Fruit fly (Drosophila melanogaster) whole organism, embryonic: Measurements from ENCODE around the gene Fit2.
A peak's percentile ranks its signal among the peaks of the same experiment; 100 is the strongest.

Experiments used
- Aef1 ChIP-seq: fragments of 200-800 bp; sonication (Bioruptor generic); IDR thresholded peaks from 3 replicates; pipeline ENCODE4 v1.3.6; 2022; ENCODE audit warnings: missing biosample characterization, missing genetic modification characterization
- CG1024 ChIP-seq: fragments of 200-800 bp; sonication (Bioruptor generic); IDR thresholded peaks from 2 replicates; pipeline ENCODE4 v1.3.6; 2022; ENCODE audit warnings: missing biosample characterization, missing genetic modification characterization
- CG10366 ChIP-seq: fragments of 200-800 bp; sonication (Bioruptor generic); IDR thresholded peaks from 2 replicates; pipeline ENCODE4 v1.3.6; 2022; ENCODE audit warnings: missing biosample characterization, missing genetic modification characterization
- CG11247 ChIP-seq: fragments of 200-800 bp; sonication (Bioruptor generic); IDR thresholded peaks from 2 replicates; pipeline ENCODE4 v1.3.6; 2022; ENCODE audit warnings: missing biosample characterization, missing genetic modification characterization
- CG11696 ChIP-seq: fragments of 200-800 bp; sonication (Bioruptor generic); IDR thresholded peaks from 2 replicates; pipeline ENCODE4 v1.3.6; 2022; ENCODE audit warnings: missing biosample characterization, missing genetic modification characterization
- CG1233 ChIP-seq: fragments of 200-800 bp; sonication (Bioruptor generic); optimal IDR thresholded peaks from 4 replicates; lab custom pipeline; 2018; ENCODE audit warnings: missing biosample characterization, mild to moderate bottlenecking, missing genetic modification characterization
- CG12659 ChIP-seq: fragments of 200-800 bp; sonication (Bioruptor generic); optimal IDR thresholded peaks from 3 replicates; lab custom pipeline; 2017; ENCODE audit warnings: mild to moderate bottlenecking, missing biosample characterization, missing genetic modification reagents, missing genetic modification characterization
- CG13624 ChIP-seq: fragments of 200-800 bp; sonication (Bioruptor generic); optimal IDR thresholded peaks from 2 replicates; lab custom pipeline; 2016; ENCODE audit warnings: missing biosample characterization, missing genetic modification characterization
- CG13894 ChIP-seq: fragments of 200-800 bp; sonication (Bioruptor generic); optimal IDR thresholded peaks from 3 replicates; lab custom pipeline; 2018; ENCODE audit warnings: missing biosample characterization, mild to moderate bottlenecking, missing genetic modification characterization, moderate library complexity
- CG14710 ChIP-seq: fragments of 200-800 bp; sonication (Bioruptor generic); optimal IDR thresholded peaks from 3 replicates; lab custom pipeline; 2019; ENCODE audit warnings: missing biosample characterization, mild to moderate bottlenecking, missing genetic modification characterization, moderate library complexity
- CG14860 ChIP-seq: fragments of 200-800 bp; sonication (Bioruptor generic); IDR thresholded peaks from 3 replicates; pipeline ENCODE4 v1.3.6; 2022; ENCODE audit warnings: missing biosample characterization, missing genetic modification characterization; ENCODE audit not compliant: partially characterized antibody
- CG15514 ChIP-seq: fragments of 200-800 bp; sonication (Bioruptor generic); optimal IDR thresholded peaks from 3 replicates; lab custom pipeline; 2017; ENCODE audit warnings: missing biosample characterization, missing genetic modification characterization, mild to moderate bottlenecking, moderate library complexity, missing genetic modification reagents
- CG15696 ChIP-seq: fragments of 200-800 bp; sonication (Bioruptor generic); optimal IDR thresholded peaks from 2 replicates; lab custom pipeline; 2019; ENCODE audit warnings: missing biosample characterization, mild to moderate bottlenecking, missing genetic modification characterization, moderate library complexity
- CG16813 ChIP-seq: fragments of 200-800 bp; sonication (Bioruptor generic); IDR thresholded peaks from 3 replicates; pipeline ENCODE4 v1.3.6; 2022; ENCODE audit warnings: missing biosample characterization, missing genetic modification characterization; ENCODE audit not compliant: partially characterized antibody
- CG17186 ChIP-seq: fragments of 200-800 bp; sonication (Bioruptor generic); optimal IDR thresholded peaks from 3 replicates; lab custom pipeline; 2017; ENCODE audit warnings: missing biosample characterization, missing genetic modification reagents, missing genetic modification characterization
- CG18476 ChIP-seq: fragments of 200-800 bp; sonication (Bioruptor generic); optimal IDR thresholded peaks from 2 replicates; lab custom pipeline; 2016; ENCODE audit warnings: missing biosample characterization, mild to moderate bottlenecking, missing genetic modification characterization
- CG18599 ChIP-seq: fragments of 200-800 bp; sonication (Bioruptor generic); optimal IDR thresholded peaks from 3 replicates; lab custom pipeline; 2017; ENCODE audit warnings: missing biosample characterization, missing genetic modification characterization, mild to moderate bottlenecking, moderate library complexity, missing genetic modification reagents
- CG3838 ChIP-seq: fragments of 200-800 bp; sonication (Bioruptor generic); optimal IDR thresholded peaks from 3 replicates; lab custom pipeline; 2016; ENCODE audit warnings: missing biosample characterization, missing genetic modification characterization
- CG4282 ChIP-seq: fragments of 200-800 bp; sonication (Bioruptor generic); optimal IDR thresholded peaks from 2 replicates; lab custom pipeline; 2016; ENCODE audit warnings: missing biosample characterization, missing genetic modification characterization
- CG6791 ChIP-seq: fragments of 200-800 bp; sonication (Bioruptor generic); IDR thresholded peaks from 3 replicates; pipeline ENCODE4 v1.3.6; 2022; ENCODE audit warnings: missing biosample characterization, missing genetic modification characterization; ENCODE audit not compliant: partially characterized antibody
- CG7556 ChIP-seq: fragments of 200-800 bp; sonication (Bioruptor generic); optimal IDR thresholded peaks from 2 replicates; lab custom pipeline; 2017; ENCODE audit warnings: missing biosample characterization, mild to moderate bottlenecking, missing genetic modification characterization
- CG7839 ChIP-seq: fragments of 200-800 bp; sonication (Bioruptor generic); optimal IDR thresholded peaks from 3 replicates; lab custom pipeline; 2018; ENCODE audit warnings: missing biosample characterization, mild to moderate bottlenecking, missing genetic modification characterization, moderate library complexity
- CG8388 ChIP-seq: fragments of 200-800 bp; sonication (Bioruptor generic); optimal IDR thresholded peaks from 2 replicates; lab custom pipeline; 2019; ENCODE audit warnings: missing biosample characterization, mild to moderate bottlenecking, missing genetic modification characterization, moderate library complexity
- CG8924 ChIP-seq: fragments of 200-800 bp; optimal IDR thresholded peaks from 3 replicates; lab custom pipeline; 2019; ENCODE audit warnings: missing biosample characterization, mild to moderate bottlenecking, missing genetic modification characterization, moderate library complexity
- CG9215 ChIP-seq: fragments of 200-800 bp; sonication (Bioruptor generic); IDR thresholded peaks from 2 replicates; pipeline ENCODE4 v1.3.6; 2022; ENCODE audit warnings: missing biosample characterization, missing genetic modification characterization
- CTCF ChIP-seq: fragments of 200-800 bp; sonication (Bioruptor generic); optimal IDR thresholded peaks from 2 replicates; lab custom pipeline; 2017; ENCODE audit warnings: missing biosample characterization, mild to moderate bottlenecking, missing genetic modification characterization, moderate library complexity
- ERR ChIP-seq: fragments of 200-800 bp; sonication (Bioruptor generic); optimal IDR thresholded peaks from 2 replicates; lab custom pipeline; 2016; ENCODE audit warnings: missing biosample characterization, missing genetic modification characterization
- GATAe ChIP-seq: fragments of 200-800 bp; sonication (Bioruptor generic); conservative IDR thresholded peaks from 2 replicates; pipeline ENCODE4 v1.3.6; 2022; ENCODE audit warnings: missing biosample characterization, missing genetic modification characterization
- HLH4C ChIP-seq: fragments of 200-800 bp; sonication (Bioruptor generic); IDR thresholded peaks from 3 replicates; pipeline ENCODE4 v1.3.6; 2022; ENCODE audit warnings: missing biosample characterization, missing genetic modification characterization; ENCODE audit not compliant: partially characterized antibody
- Hr39 ChIP-seq: fragments of >200 bp; optimal IDR thresholded peaks from 2 replicates; lab custom pipeline; 2017
- Mad ChIP-seq: fragments of 200-800 bp; sonication (Bioruptor generic); optimal IDR thresholded peaks from 2 replicates; lab custom pipeline; 2016; ENCODE audit warnings: missing biosample characterization, missing genetic modification characterization
- Nf-YA ChIP-seq: fragments of 200-800 bp; sonication (Bioruptor generic); IDR thresholded peaks from 2 replicates; pipeline ENCODE4 v1.3.6; 2022; ENCODE audit warnings: missing biosample characterization, missing genetic modification characterization
- Optix ChIP-seq: fragments of 200-800 bp; sonication (Bioruptor generic); IDR thresholded peaks from 3 replicates; pipeline ENCODE4 v1.3.6; 2022; ENCODE audit warnings: missing biosample characterization, missing genetic modification characterization
- Ptx1 ChIP-seq: fragments of 200-800 bp; sonication (Bioruptor generic); IDR thresholded peaks from 2 replicates; pipeline ENCODE4 v1.3.6; 2022; ENCODE audit warnings: missing biosample characterization, missing genetic modification characterization
- Ravus ChIP-seq: fragments of 200-800 bp; sonication (Bioruptor generic); IDR thresholded peaks from 2 replicates; pipeline ENCODE4 v1.3.6; 2022; ENCODE audit warnings: missing biosample characterization, missing genetic modification characterization
- Sox102F ChIP-seq: fragments of 200-800 bp; sonication (Bioruptor generic); optimal IDR thresholded peaks from 2 replicates; lab custom pipeline; 2018; ENCODE audit warnings: missing biosample characterization, mild to moderate bottlenecking, missing genetic modification characterization, moderate library complexity
- abd-A ChIP-seq: fragments of 200-800 bp; sonication (Bioruptor generic); optimal IDR thresholded peaks from 3 replicates; lab custom pipeline; 2019; ENCODE audit warnings: missing biosample characterization, mild to moderate bottlenecking, missing genetic modification characterization, moderate library complexity
- ato ChIP-seq: fragments of 200-800 bp; sonication (Bioruptor generic); IDR thresholded peaks from 2 replicates; pipeline ENCODE4 v1.3.6; 2022; ENCODE audit warnings: missing biosample characterization, missing genetic modification characterization; ENCODE audit not compliant: partially characterized antibody
- dmrt99B ChIP-seq: fragments of 200-800 bp; sonication (Bioruptor generic); optimal IDR thresholded peaks from 2 replicates; lab custom pipeline; 2018; ENCODE audit warnings: missing biosample characterization, mild to moderate bottlenecking, missing genetic modification characterization, moderate library complexity
- gro ChIP-seq: fragments of 200-800 bp; sonication (Bioruptor generic); optimal IDR thresholded peaks from 2 replicates; lab custom pipeline; 2016; ENCODE audit warnings: missing biosample characterization, missing genetic modification characterization
- gt ChIP-seq: fragments of 200-800 bp; sonication (Bioruptor generic); IDR thresholded peaks from 2 replicates; pipeline ENCODE4 v1.3.6; 2022; ENCODE audit warnings: missing biosample characterization, missing genetic modification characterization
- kah ChIP-seq: fragments of 200-800 bp; sonication (Bioruptor generic); optimal IDR thresholded peaks from 2 replicates; lab custom pipeline; 2018; ENCODE audit warnings: missing biosample characterization, mild to moderate bottlenecking, missing genetic modification characterization
- kni ChIP-seq: fragments of 200-800 bp; sonication (Bioruptor generic); optimal IDR thresholded peaks from 3 replicates; lab custom pipeline; 2017; ENCODE audit warnings: mild to moderate bottlenecking, missing biosample characterization, missing genetic modification reagents, missing genetic modification characterization
- nau ChIP-seq: fragments of 200-800 bp; sonication (Bioruptor generic); optimal IDR thresholded peaks from 3 replicates; lab custom pipeline; 2017; ENCODE audit warnings: missing biosample characterization, mild to moderate bottlenecking, missing genetic modification characterization, missing genetic modification reagents
- peb ChIP-seq: fragments of 200-800 bp; sonication (Bioruptor generic); IDR thresholded peaks from 2 replicates; pipeline ENCODE4 v1.3.6; 2022; ENCODE audit warnings: missing biosample characterization, missing genetic modification characterization
- pfk ChIP-seq: fragments of 200-800 bp; sonication (Bioruptor generic); optimal IDR thresholded peaks from 2 replicates; lab custom pipeline; 2018; ENCODE audit warnings: missing biosample characterization, mild to moderate bottlenecking, missing genetic modification characterization, moderate library complexity
- schlank ChIP-seq: fragments of 200-800 bp; sonication (Bioruptor generic); optimal IDR thresholded peaks from 2 replicates; lab custom pipeline; 2018; ENCODE audit warnings: missing biosample characterization, mild to moderate bottlenecking, missing genetic modification characterization
- sisA ChIP-seq: fragments of 200-800 bp; sonication (Bioruptor generic); IDR thresholded peaks from 2 replicates; pipeline ENCODE4 v1.3.6; 2022; ENCODE audit warnings: missing biosample characterization, missing genetic modification characterization
- trem ChIP-seq: fragments of 200-800 bp; optimal IDR thresholded peaks from 3 replicates; lab custom pipeline; 2019; ENCODE audit warnings: missing biosample characterization, mild to moderate bottlenecking, missing genetic modification characterization, moderate library complexity
- vvl ChIP-seq: fragments of 200-800 bp; sonication (Bioruptor generic); IDR thresholded peaks from 2 replicates; pipeline ENCODE4 v1.3.6; 2022; ENCODE audit warnings: missing biosample characterization, missing genetic modification characterization
- zen2 ChIP-seq: fragments of 200-800 bp; sonication (Bioruptor generic); IDR thresholded peaks from 3 replicates; pipeline ENCODE4 v1.3.6; 2022; ENCODE audit warnings: missing biosample characterization, missing genetic modification characterization; ENCODE audit not compliant: partially characterized antibody
- zf30C ChIP-seq: fragments of 200-800 bp; sonication (Bioruptor generic); optimal IDR thresholded peaks from 3 replicates; lab custom pipeline; 2018; ENCODE audit warnings: missing biosample characterization, mild to moderate bottlenecking, missing genetic modification characterization

The Fit2 gene

dm6 chr3L:17055467-17055877 is 31.3 kb downstream of the Fit2 start, which contains the start of gene CG7724 (continued):
- TF ChIP-seq kah (no peak), HLH4C (GFP tag; lab: Robert Waterston, UW) (peak; percentile 95), Ptx1 (no peak), CG11696 (GFP tag; lab: Robert Waterston, UW) (no peak), CG3838 (no peak), Sox102F (GFP tag; lab: Kevin White, UChicago) (no peak), CG10366 (GFP tag; lab: Robert Waterston, UW) (no peak), CG9215 (no peak), Hr39 (lab: Kevin White, UChicago) (no peak), zen2 (peak; percentile 90), CG1233 (GFP tag; lab: Kevin White, UChicago) (no peak), CG12659 (GFP tag; lab: Kevin White, UChicago) (peak; percentile 33), trem (tag; lab: Kevin White, UChicago) (peak; percentile 18), CG13624 (no peak), nau (GFP tag; lab: Kevin White, UChicago) (no peak), gt (GFP tag; lab: Robert Waterston, UW) (no peak), CG8924 (tag; lab: Kevin White, UChicago) (no peak), pfk (GFP tag; lab: Kevin White, UChicago) (no peak), abd-A (tag; lab: Kevin White, UChicago) (peak; percentile 52), Optix (GFP tag; lab: Robert Waterston, UW) (no peak), gro (GFP tag; lab: Kevin White, UChicago) (no peak), CTCF (GFP tag; lab: Kevin White, UChicago) (peak; percentile 14), CG18599 (GFP tag; lab: Kevin White, UChicago) (no peak), GATAe (GFP tag; lab: Robert Waterston, UW) (no peak), CG15514 (GFP tag; lab: Kevin White, UChicago) (peak; percentile 42), peb (GFP tag; lab: Robert Waterston, UW) (no peak), CG16813 (GFP tag; lab: Robert Waterston, UW) (peak; percentile 67), vvl (GFP tag; lab: Robert Waterston, UW) (no peak), Mad (GFP tag; lab: Kevin White, UChicago) (no peak), CG17186 (peak; percentile 1), CG13894 (peak; percentile 55), CG8388 (no peak), CG18476 (no peak), CG11247 (GFP tag; lab: Robert Waterston, UW) (no peak), ERR (GFP tag; lab: Kevin White, UChicago) (no peak), schlank (no peak), CG4282 (no peak), sisA (no peak), CG1024 (GFP tag; lab: Robert Waterston, UW) (no peak), Aef1 (GFP tag; lab: Robert Waterston, UW) (no peak), CG14860 (GFP tag; lab: Robert Waterston, UW) (peak; percentile 88), ato (GFP tag; lab: Robert Waterston, UW) (peak; percentile 87), zf30C (no peak), CG6791 (peak; percentile 92), CG15696 (tag; lab: Kevin White, UChicago) (no peak), Ravus (GFP tag; lab: Robert Waterston, UW) (no peak), CG7556 (GFP tag; lab: Kevin White, UChicago) (no peak), kni (GFP tag; lab: Kevin White, UChicago) (no peak), dmrt99B (tag; lab: Kevin White, UChicago) (peak; percentile 4), CG7839 (tag; lab: Kevin White, UChicago) (no peak), CG14710 (no peak), Nf-YA (GFP tag; lab: Robert Waterston, UW) (no peak)
